Worm (Caenorhabditis elegans): ENCODE measurements around the gene sru-19.
"Not testable (repeated sequence)": the region's sequence is repeated elsewhere in the genome, so short reads cannot be mapped to it uniquely, and the experiment has no call there.

The sru-19 gene

ce11 chrIV:12498238-12498637 is at the start of gene sru-19:
sru-19 (plus strand) TSS chrIV:12498538.
- no peak for TF ChIP-seq unc-62 (GFP tag; optimal IDR thresholded peaks at IDR 0.05)

DNA sequence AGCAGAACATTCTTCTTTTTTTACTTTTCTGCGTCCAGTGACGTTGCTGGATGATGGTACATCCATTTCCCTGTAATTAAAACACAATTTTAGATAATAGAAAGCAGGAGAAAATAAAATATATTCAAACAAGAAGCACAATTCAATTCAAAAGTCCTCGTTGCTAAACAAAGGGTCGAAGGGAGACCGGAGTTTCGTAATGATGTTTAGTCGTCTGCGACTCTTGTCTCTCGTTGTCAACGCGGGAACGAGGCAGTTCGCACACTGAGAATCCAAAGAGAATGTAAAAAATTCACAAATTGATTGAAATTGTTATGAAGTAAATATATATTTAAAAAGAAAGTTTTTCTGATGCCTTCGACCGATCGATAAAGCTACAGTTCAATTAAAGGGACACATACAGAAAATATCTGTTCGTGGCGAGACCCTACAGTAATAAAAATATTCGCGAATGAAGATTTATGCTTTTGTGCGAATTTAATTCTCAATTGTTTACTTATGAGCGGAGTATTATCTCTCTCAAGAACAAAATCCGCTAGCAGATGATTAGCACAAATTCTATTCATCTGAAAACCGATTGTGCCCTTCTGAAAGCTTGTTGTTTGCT is 47.0 kb upstream of the sru-19 start, which contains the start of gene dpy-26:
dpy-26 (minus strand) TSS at position 111 of the 607 bp plus-strand sequence.
- no peak for TF ChIP-seq unc-62 (GFP tag; optimal IDR thresholded peaks at IDR 0.05)

- no peak for TF ChIP-seq unc-62 (GFP tag; optimal IDR thresholded peaks at IDR 0.05)
Measured at ce11 chrIV:12454115-12454514, 44.2 kb upstream of the sru-19 start, which contains the start of gene spe-44. spe-44 (minus strand) TSS chrIV:12454215.

ce11 chrIV:12454750-12455149 is 43.6 kb upstream of the sru-19 start, which contains the start of gene smz-1:
smz-1 (plus strand) TSS chrIV:12455050.
- no peak for TF ChIP-seq unc-62 (GFP tag; optimal IDR thresholded peaks at IDR 0.05)

- TF ChIP-seq unc-62 (GFP tag; optimal IDR thresholded peaks at IDR 0.05), result no peak
Measured at ce11 chrIV:12456613-12457012, 41.7 kb upstream of the sru-19 start, which contains the start of gene C25G4.7. C25G4.7 (plus strand) TSS chrIV:12456913.

ce11 chrIV:12463370-12463769 is 35.0 kb upstream of the sru-19 start, which contains the start of gene C25G4.8:
C25G4.8 (minus strand) TSS chrIV:12463470.
- TF ChIP-seq unc-62 (GFP tag; optimal IDR thresholded peaks at IDR 0.05), result no peak

ce11 chrIV:12464822-12465221 is 33.5 kb upstream of the sru-19 start:
- no peak for TF ChIP-seq unc-62 (GFP tag; optimal IDR thresholded peaks at IDR 0.05)

- no peak for TF ChIP-seq unc-62 (GFP tag; optimal IDR thresholded peaks at IDR 0.05)
Measured at ce11 chrIV:12467761-12468160, 30.6 kb upstream of the sru-19 start.

- TF ChIP-seq unc-62 (GFP tag; optimal IDR thresholded peaks at IDR 0.05), result no peak
Measured at ce11 chrIV:12468359-12468758, 30.0 kb upstream of the sru-19 start, which contains the start of gene igdb-2. igdb-2 (plus strand) TSS chrIV:12468659.

- not testable (repeated sequence) for TF ChIP-seq unc-62 (GFP tag; optimal IDR thresholded peaks at IDR 0.05)
Measured at ce11 chrIV:12476942-12477341, 21.4 kb upstream of the sru-19 start, which contains the start of gene T04A11.1. T04A11.1 (minus strand) TSS chrIV:12477042.

DNA sequence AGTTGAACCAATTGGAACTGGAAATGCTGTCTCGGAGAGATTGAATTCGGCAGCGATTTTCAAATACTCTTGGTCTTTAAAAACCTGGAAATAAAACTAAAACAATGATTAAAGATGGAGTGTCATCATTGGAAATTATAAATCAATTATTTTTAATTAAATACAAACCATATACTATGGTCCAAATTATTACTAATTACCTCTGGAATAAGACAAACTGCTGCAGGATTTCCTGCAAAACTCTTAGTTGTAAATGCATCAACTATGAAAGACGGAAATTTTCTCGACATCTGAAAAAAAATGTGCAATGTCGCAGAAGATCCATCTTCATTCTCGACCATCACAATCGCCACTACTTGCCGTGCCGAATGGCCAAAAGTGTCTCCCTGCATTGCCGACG is 19.6 kb upstream of the sru-19 start, which contains the start of gene igdb-1:
igdb-1 (plus strand) TSS at position 301 of the 400 bp plus-strand sequence.
- not testable (repeated sequence) for TF ChIP-seq unc-62 (GFP tag; optimal IDR thresholded peaks at IDR 0.05)

- not testable (repeated sequence) for TF ChIP-seq unc-62 (GFP tag; optimal IDR thresholded peaks at IDR 0.05)
Measured at ce11 chrIV:12484479-12484878, 13.9 kb upstream of the sru-19 start, which contains the start of gene T04A11.4. T04A11.4 (minus strand) TSS chrIV:12484579.

DNA sequence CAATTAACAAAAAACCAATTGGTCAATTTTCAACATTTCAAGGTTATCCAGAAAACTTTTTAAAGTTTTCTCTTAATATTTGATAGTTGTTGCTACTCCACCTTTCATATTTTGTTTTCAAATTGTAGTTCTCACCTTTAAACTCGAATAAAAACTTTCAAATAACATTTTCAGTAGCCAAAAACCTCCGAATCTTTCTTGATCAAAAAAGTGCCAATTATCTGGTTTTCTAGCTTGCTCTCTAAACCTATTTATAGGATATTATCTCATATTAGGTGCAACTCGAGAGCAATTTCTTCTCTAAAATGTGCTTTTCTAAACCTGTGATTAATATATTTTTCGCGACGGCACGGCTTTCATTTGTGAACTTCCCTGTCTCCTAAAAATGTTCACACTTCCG is 11.1 kb upstream of the sru-19 start, which contains the start of gene sru-26:
sru-26 (plus strand) TSS at position 301 of the 400 bp plus-strand sequence.
- no peak for TF ChIP-seq unc-62 (GFP tag; optimal IDR thresholded peaks at IDR 0.05)

ce11 chrIV:12490491-12490890 is 7.8 kb upstream of the sru-19 start, which contains the start of gene him-6:
him-6 (plus strand) TSS chrIV:12490791.
- TF ChIP-seq unc-62 (GFP tag; optimal IDR thresholded peaks at IDR 0.05), result no peak

DNA sequence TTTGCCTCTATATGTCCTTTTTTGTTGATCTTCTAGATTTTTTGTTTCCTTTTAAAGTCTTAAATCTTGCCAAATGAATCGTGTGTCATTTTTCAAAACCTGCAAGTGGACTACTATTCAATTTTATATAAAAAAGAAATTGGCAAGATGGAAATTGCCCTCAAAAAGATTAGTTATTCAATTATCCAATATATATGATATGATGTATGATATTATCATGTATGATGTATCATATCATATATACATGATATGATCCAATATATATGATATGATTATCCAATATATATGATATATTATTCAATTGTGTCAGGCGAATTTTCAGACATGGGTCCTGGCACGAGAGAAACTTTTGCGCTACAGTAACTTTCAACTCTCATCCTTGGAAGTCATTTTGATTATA is 3.1 kb upstream of the sru-19 start, which contains the start of gene sru-20:
sru-20 (plus strand) TSS at position 301 of the 400 bp plus-strand sequence.
- no peak for TF ChIP-seq unc-62 (GFP tag; optimal IDR thresholded peaks at IDR 0.05)

DNA sequence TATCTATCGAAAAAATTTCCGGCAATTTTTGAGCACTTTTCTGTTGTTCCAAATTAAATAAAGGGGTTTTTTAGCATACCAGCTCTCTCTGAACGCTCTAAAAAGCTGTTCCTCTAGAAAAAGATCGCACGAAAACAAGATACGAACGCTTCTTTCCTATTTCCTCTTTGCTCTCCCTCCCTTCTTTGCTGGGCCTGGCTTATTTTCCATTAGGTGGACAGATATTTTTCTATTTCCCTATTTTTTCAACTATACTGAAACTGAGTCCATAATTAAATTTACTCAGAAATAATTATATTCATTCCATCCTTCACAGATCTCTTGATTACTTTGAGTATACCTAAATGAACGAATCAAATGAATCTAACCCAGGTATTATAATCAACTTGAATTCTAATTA is 3.6 kb downstream of the sru-19 start, which contains the start of gene sru-18:
sru-18 (plus strand) TSS at position 301 of the 400 bp plus-strand sequence.
- no peak for TF ChIP-seq unc-62 (GFP tag; optimal IDR thresholded peaks at IDR 0.05)

DNA sequence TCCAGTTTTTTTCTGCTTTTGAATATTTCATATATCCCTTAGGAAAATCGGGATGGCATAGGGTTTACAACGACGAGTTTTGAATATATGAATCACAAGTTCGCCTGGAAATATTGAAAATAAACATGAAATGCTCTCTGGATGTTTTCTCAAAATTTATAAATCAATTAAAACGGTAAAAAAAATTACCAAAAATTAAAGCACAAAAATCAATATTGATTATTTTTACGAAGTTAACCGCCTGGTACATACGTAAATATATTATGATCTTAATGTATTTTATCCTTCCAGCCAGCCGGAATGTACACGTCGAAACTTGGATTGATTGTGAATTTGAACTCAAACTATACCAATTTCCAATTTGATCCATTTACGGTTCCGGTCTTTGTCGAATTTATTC is 7.1 kb downstream of the sru-19 start, which contains the start of gene sru-17:
sru-17 (plus strand) TSS at position 301 of the 400 bp plus-strand sequence.
- TF ChIP-seq unc-62 (GFP tag; optimal IDR thresholded peaks at IDR 0.05), result not testable (repeated sequence)

Measured in whole organism, dauer.